Worm (Caenorhabditis elegans) whole organism, midembryonic: Measurements from ENCODE around the gene ins-19.

ENCODE experiments used
- T22C8.4 ChIP-seq: fragments of 200-800 bp; sonication (Bioruptor generic); IDR thresholded peaks from 2 replicates; pipeline ENCODE4 v1.3.6; 2022; ENCODE audit warnings: missing genetic modification characterization, missing compliant biosample characterization
- cog-1 ChIP-seq: sonication (generic microtip); optimal IDR thresholded peaks from 2 replicates; lab custom pipeline; 2016; ENCODE audit warnings: missing genetic modification characterization, missing compliant biosample characterization
- flt-1 ChIP-seq: fragments of 200-800 bp; sonication (Bioruptor generic); IDR thresholded peaks from 2 replicates; pipeline ENCODE4 v1.3.6; 2022; ENCODE audit warnings: missing genetic modification characterization, missing compliant biosample characterization
- klf-2 ChIP-seq: fragments of 200-800 bp; sonication (Bioruptor generic); conservative IDR thresholded peaks from 2 replicates; pipeline ENCODE4 v1.3.6; 2022; ENCODE audit warnings: missing genetic modification reagents, missing genetic modification characterization, missing compliant biosample characterization
- med-1 ChIP-seq: sonication (generic microtip); optimal IDR thresholded peaks from 2 replicates; lab custom pipeline; 2017; ENCODE audit warnings: missing genetic modification characterization, mild to moderate bottlenecking, missing compliant biosample characterization, antibody characterized with exemption, missing genetic modification reagents; ENCODE audit not compliant: insufficient read depth
- ref-1 ChIP-seq: fragments of 200-800 bp; sonication (Bioruptor generic); conservative IDR thresholded peaks from 2 replicates; pipeline ENCODE4 v1.3.6; 2022; ENCODE audit warnings: missing genetic modification reagents, missing genetic modification characterization, missing compliant biosample characterization
- tab-1 ChIP-seq: fragments of 200-800 bp; sonication (Bioruptor generic); IDR thresholded peaks from 2 replicates; pipeline ENCODE4 v1.3.6; 2022; ENCODE audit warnings: missing genetic modification characterization, missing compliant biosample characterization
- ztf-23 ChIP-seq: fragments of 200-800 bp; sonication (Bioruptor generic); IDR thresholded peaks from 2 replicates; pipeline ENCODE4 v1.3.6; 2022; ENCODE audit warnings: missing genetic modification reagents, missing genetic modification characterization, missing compliant biosample characterization
- ztf-29 ChIP-seq: fragments of 200-800 bp; sonication (Bioruptor generic); IDR thresholded peaks from 2 replicates; pipeline ENCODE4 v1.3.6; 2022; ENCODE audit warnings: missing genetic modification reagents, missing genetic modification characterization, missing compliant biosample characterization

Gene ins-19

ce11 chrII:3126341-3126740, at the start of gene ins-19:
ins-19 (minus strand) TSS chrII:3126441.
- TF ChIP-seq ref-1 (GFP tag; lab: Robert Waterston, UW): no peak
- no peak for TF ChIP-seq ztf-23 (GFP tag; lab: Robert Waterston, UW)
- no peak for TF ChIP-seq klf-2 (GFP tag; lab: Robert Waterston, UW)
- no peak for TF ChIP-seq cog-1
- TF ChIP-seq flt-1 (GFP tag; lab: Robert Waterston, UW): no peak
- TF ChIP-seq tab-1: no peak
- no peak for TF ChIP-seq T22C8.4 (GFP tag; lab: Robert Waterston, UW)
- TF ChIP-seq ztf-29 (GFP tag; lab: Robert Waterston, UW): no peak
- no peak for TF ChIP-seq med-1 (GFP tag; lab: Kevin White, UChicago)

ce11 chrII:3172176-3172575, 45.9 kb upstream of the ins-19 start, which contains the start of gene Y27F2A.10:
Y27F2A.10 (minus strand) TSS chrII:3172276.
- TF ChIP-seq flt-1 (GFP tag; lab: Robert Waterston, UW): no peak
- no peak for TF ChIP-seq ztf-23 (GFP tag; lab: Robert Waterston, UW)
- TF ChIP-seq klf-2 (GFP tag; lab: Robert Waterston, UW): no peak
- TF ChIP-seq cog-1: no peak
- TF ChIP-seq med-1 (GFP tag; lab: Kevin White, UChicago): no peak
- TF ChIP-seq ref-1 (GFP tag; lab: Robert Waterston, UW): no peak
- TF ChIP-seq ztf-29 (GFP tag; lab: Robert Waterston, UW): no peak
- TF ChIP-seq tab-1: no peak
- TF ChIP-seq T22C8.4 (GFP tag; lab: Robert Waterston, UW): no peak

- no peak for TF ChIP-seq T22C8.4 (GFP tag; lab: Robert Waterston, UW)
- TF ChIP-seq cog-1: no peak
- TF ChIP-seq ztf-23 (GFP tag; lab: Robert Waterston, UW): no peak
- TF ChIP-seq ref-1 (GFP tag; lab: Robert Waterston, UW): no peak
- TF ChIP-seq tab-1: no peak
- no peak for TF ChIP-seq med-1 (GFP tag; lab: Kevin White, UChicago)
- no peak for TF ChIP-seq ztf-29 (GFP tag; lab: Robert Waterston, UW)
- no peak for TF ChIP-seq klf-2 (GFP tag; lab: Robert Waterston, UW)
- TF ChIP-seq flt-1 (GFP tag; lab: Robert Waterston, UW): no peak
These were observed 43.8 kb upstream of the ins-19 start, which contains the start of gene fbxc-55 for ce11 chrII:3170089-3170488. fbxc-55 (minus strand) TSS chrII:3170189.

- TF ChIP-seq ztf-23 (GFP tag; lab: Robert Waterston, UW) (no peak), ztf-29 (GFP tag; lab: Robert Waterston, UW) (no peak), med-1 (GFP tag; lab: Kevin White, UChicago) (no peak), ref-1 (GFP tag; lab: Robert Waterston, UW) (no peak), klf-2 (GFP tag; lab: Robert Waterston, UW) (no peak), T22C8.4 (GFP tag; lab: Robert Waterston, UW) (no peak), cog-1 (no peak), flt-1 (GFP tag; lab: Robert Waterston, UW) (no peak), tab-1 (no peak)
These were observed 32.7 kb upstream of the ins-19 start, which contains the start of gene sri-34 for ce11 chrII:3158985-3159384. sri-34 (minus strand) TSS chrII:3159085.

ce11 chrII:3156749-3157148, 30.5 kb upstream of the ins-19 start, which contains the start of gene sri-33:
sri-33 (minus strand) TSS chrII:3156849.
- TF ChIP-seq ztf-29 (GFP tag; lab: Robert Waterston, UW) (no peak), flt-1 (GFP tag; lab: Robert Waterston, UW) (no peak), cog-1 (no peak), ztf-23 (GFP tag; lab: Robert Waterston, UW) (no peak), klf-2 (GFP tag; lab: Robert Waterston, UW) (no peak)

DNA sequence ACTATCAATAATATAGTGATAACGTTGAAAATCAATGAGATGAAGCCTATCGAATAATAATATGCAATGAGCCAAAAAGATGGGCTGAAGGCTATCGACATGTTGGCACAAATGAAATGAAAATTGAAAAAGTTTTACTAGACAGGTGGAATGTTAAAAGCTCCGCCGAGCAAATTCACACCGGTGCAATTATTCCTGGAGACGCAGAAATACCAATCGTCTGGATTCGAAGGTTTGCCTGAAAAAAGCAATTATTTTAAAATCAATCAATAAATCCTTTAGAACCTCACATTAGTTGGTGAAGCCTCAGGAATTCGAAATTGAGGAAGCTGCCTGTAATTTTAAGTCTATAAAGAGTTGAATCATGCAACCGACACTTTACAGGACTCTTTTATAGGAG, 28.1 kb upstream of the ins-19 start, which contains the start of gene sri-32:
sri-32 (minus strand) TSS at position 101 of the 400 bp plus-strand sequence.
- TF ChIP-seq cog-1 (no peak), med-1 (GFP tag; lab: Kevin White, UChicago) (no peak), T22C8.4 (GFP tag; lab: Robert Waterston, UW) (no peak), klf-2 (GFP tag; lab: Robert Waterston, UW) (no peak), tab-1 (no peak), flt-1 (GFP tag; lab: Robert Waterston, UW) (no peak), ztf-23 (GFP tag; lab: Robert Waterston, UW) (no peak), ref-1 (GFP tag; lab: Robert Waterston, UW) (no peak), ztf-29 (GFP tag; lab: Robert Waterston, UW) (no peak)

ce11 chrII:3151615-3152014, 25.4 kb upstream of the ins-19 start, which contains the start of the genes T10D4.14 and T10D4.19:
T10D4.14 (minus strand) TSS chrII:3151715.
T10D4.19 (plus strand) TSS chrII:3151918.
- TF ChIP-seq ztf-23 (GFP tag; lab: Robert Waterston, UW) (no peak), cog-1 (no peak), klf-2 (GFP tag; lab: Robert Waterston, UW) (no peak), ref-1 (GFP tag; lab: Robert Waterston, UW) (no peak), ztf-29 (GFP tag; lab: Robert Waterston, UW) (no peak), T22C8.4 (GFP tag; lab: Robert Waterston, UW) (no peak), flt-1 (GFP tag; lab: Robert Waterston, UW) (no peak), tab-1 (no peak), med-1 (GFP tag; lab: Kevin White, UChicago) (no peak)

DNA sequence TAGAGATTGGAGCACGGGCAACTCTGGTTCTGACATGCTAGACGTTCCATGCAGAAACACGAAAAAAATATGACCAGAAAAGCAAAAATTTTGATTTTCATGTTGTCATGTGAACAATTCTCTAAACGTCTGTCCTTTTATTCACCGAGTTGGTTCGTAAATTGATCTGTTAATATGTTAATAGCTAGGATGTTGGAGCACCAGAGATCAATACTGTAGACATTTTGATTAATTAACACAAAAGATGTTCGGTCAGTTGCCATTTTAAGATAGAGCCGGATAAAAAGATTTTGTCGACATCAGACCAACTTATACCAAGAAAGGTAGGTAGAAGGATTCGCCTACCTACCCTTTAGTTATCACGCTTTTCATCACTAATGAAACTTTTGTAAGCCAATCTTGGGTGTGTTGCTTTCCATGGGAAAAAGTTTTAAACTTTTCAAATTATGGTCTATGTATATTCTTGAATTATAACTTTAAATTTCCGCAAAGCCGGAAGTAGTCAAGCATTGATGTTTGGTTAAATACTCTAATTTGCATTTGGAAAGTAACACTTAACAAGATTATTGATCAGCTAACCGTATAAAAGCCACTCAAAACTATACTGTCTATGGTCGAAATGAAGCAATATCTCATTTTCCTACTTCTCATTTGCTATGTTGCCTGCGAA, 23.4 kb upstream of the ins-19 start, which contains the start of the genes T10D4.11 and T10D4.1:
T10D4.11 (minus strand) TSS at position 101 of the 670 bp plus-strand sequence.
T10D4.1 (plus strand) TSS at position 620 of the 670 bp plus-strand sequence.
- TF ChIP-seq cog-1 (no peak), flt-1 (GFP tag; lab: Robert Waterston, UW) (no peak), klf-2 (GFP tag; lab: Robert Waterston, UW) (no peak)

DNA sequence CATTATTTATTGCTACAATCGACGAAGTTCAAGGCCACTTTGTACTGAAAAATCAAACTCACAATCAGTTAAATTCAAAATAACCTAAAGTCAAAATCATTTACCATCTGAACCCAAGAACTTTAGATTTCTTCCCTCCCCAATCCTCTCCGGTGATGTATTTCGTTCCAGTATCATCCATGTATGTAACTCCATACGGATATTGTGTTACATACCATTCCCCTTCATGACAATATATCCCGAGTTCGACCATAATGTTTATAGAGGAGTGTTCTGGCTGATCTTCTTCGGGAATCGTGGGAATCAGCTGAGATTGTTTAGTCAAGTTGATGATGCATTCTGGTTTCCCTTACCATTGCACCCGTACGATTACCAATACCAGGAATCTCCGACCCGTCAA, 22.2 kb upstream of the ins-19 start:
- TF ChIP-seq ref-1 (GFP tag; lab: Robert Waterston, UW) (no peak), T22C8.4 (GFP tag; lab: Robert Waterston, UW) (no peak), klf-2 (GFP tag; lab: Robert Waterston, UW) (no peak), ztf-23 (GFP tag; lab: Robert Waterston, UW) (no peak), flt-1 (GFP tag; lab: Robert Waterston, UW) (no peak), tab-1 (no peak), ztf-29 (GFP tag; lab: Robert Waterston, UW) (no peak), cog-1 (no peak), med-1 (GFP tag; lab: Kevin White, UChicago) (no peak)
